Fruit fly (Drosophila melanogaster): ENCODE measurements around the gene CG12637.

DNA sequence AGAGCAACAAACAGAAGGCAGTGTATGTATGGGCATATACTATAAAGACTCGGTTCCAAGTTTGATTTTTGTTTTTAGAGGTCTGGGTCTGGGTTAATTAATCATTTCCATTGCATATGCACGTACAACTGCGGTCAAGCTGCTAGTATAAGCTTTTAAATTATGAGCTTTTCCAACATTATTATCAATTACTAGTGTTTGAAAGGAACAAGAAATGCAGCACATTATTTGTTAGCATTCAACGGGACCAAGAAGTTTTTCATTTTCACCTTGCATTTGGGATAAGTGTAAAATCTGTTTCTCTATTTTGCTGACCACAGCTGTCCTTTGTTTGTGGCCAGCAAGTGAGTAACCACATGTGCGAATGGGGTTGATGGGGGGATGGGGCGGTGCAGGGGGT is 44.6 kb upstream of the CG12637 start:
- no peak for TF ChIP-seq CTCF (optimal IDR thresholded peaks at IDR 0.05)
- no peak for TF ChIP-seq CG8478 (optimal IDR thresholded peaks at IDR 0.05)

All from S2 (cell line).